Fruit fly (Drosophila melanogaster) whole organism, prepupa: ENCODE results near the gene CG42821.

Experiments used
- Blimp-1 ChIP-seq: fragments of 200-800 bp; sonication (Bioruptor generic); optimal IDR thresholded peaks from 3 replicates; lab custom pipeline; 2017; ENCODE audit warnings: missing biosample characterization, missing genetic modification characterization, mild to moderate bottlenecking, moderate library complexity, missing genetic modification reagents
- CG10631 ChIP-seq: fragments of 200-800 bp; sonication (Bioruptor generic); optimal IDR thresholded peaks from 2 replicates; lab custom pipeline; 2016; ENCODE audit warnings: missing biosample characterization, missing genetic modification characterization
- CG10669 ChIP-seq: fragments of 200-800 bp; sonication (Bioruptor generic); optimal IDR thresholded peaks from 3 replicates; lab custom pipeline; 2018; ENCODE audit warnings: missing biosample characterization, mild to moderate bottlenecking, missing genetic modification characterization, moderate library complexity
- CG11762 ChIP-seq: fragments of 200-800 bp; sonication (Bioruptor generic); optimal IDR thresholded peaks from 3 replicates; lab custom pipeline; 2016; ENCODE audit warnings: missing biosample characterization, missing genetic modification characterization; ENCODE audit not compliant: insufficient read depth
- CG11902 ChIP-seq: fragments of 200-800 bp; sonication (Bioruptor generic); optimal IDR thresholded peaks from 3 replicates; lab custom pipeline; 2016; ENCODE audit warnings: missing biosample characterization, missing genetic modification characterization
- CG15336 ChIP-seq: fragments of 200-800 bp; sonication (Bioruptor generic); IDR thresholded peaks from 2 replicates; pipeline ENCODE4 v1.3.6; 2022; ENCODE audit warnings: missing biosample characterization, missing genetic modification characterization
- CG1621 ChIP-seq: fragments of 200-800 bp; sonication (Bioruptor generic); optimal IDR thresholded peaks from 3 replicates; lab custom pipeline; 2018; ENCODE audit warnings: missing biosample characterization, mild to moderate bottlenecking, missing genetic modification characterization
- CG3032 ChIP-seq: fragments of 200-800 bp; optimal IDR thresholded peaks from 2 replicates; lab custom pipeline; 2019; ENCODE audit warnings: missing biosample characterization, mild to moderate bottlenecking, missing genetic modification characterization, moderate library complexity
- CG31627 ChIP-seq: fragments of 200-800 bp; sonication (Bioruptor generic); optimal IDR thresholded peaks from 3 replicates; lab custom pipeline; 2016; ENCODE audit warnings: missing biosample characterization, missing genetic modification characterization
- CG32006 ChIP-seq: fragments of 200-800 bp; sonication (Bioruptor generic); optimal IDR thresholded peaks from 3 replicates; lab custom pipeline; 2017; ENCODE audit warnings: missing biosample characterization, mild to moderate bottlenecking, missing genetic modification characterization
- CG34406 ChIP-seq: fragments of 200-800 bp; sonication (Bioruptor generic); optimal IDR thresholded peaks from 3 replicates; lab custom pipeline; 2016; ENCODE audit warnings: missing biosample characterization, missing genetic modification characterization
- CG3919 ChIP-seq: fragments of 200-800 bp; sonication (Bioruptor generic); optimal IDR thresholded peaks from 3 replicates; lab custom pipeline; 2016; ENCODE audit warnings: missing biosample characterization, missing genetic modification characterization
- CG4318 ChIP-seq: fragments of 200-800 bp; sonication (Bioruptor generic); optimal IDR thresholded peaks from 3 replicates; lab custom pipeline; 2017; ENCODE audit warnings: missing biosample characterization, mild to moderate bottlenecking, missing genetic modification characterization
- CG6276 ChIP-seq: fragments of 200-800 bp; sonication (Bioruptor generic); optimal IDR thresholded peaks from 2 replicates; lab custom pipeline; 2017; ENCODE audit warnings: missing biosample characterization, mild to moderate bottlenecking, missing genetic modification characterization
- CG6792 ChIP-seq: fragments of 200-800 bp; sonication (Bioruptor generic); optimal IDR thresholded peaks from 3 replicates; lab custom pipeline; 2016; ENCODE audit warnings: missing biosample characterization, missing genetic modification characterization
- CG6808 ChIP-seq: fragments of 200-800 bp; sonication (Bioruptor generic); optimal IDR thresholded peaks from 3 replicates; lab custom pipeline; 2017; ENCODE audit warnings: missing biosample characterization, missing genetic modification characterization, mild to moderate bottlenecking, moderate library complexity, missing genetic modification reagents
- CG6854 ChIP-seq: fragments of 200-800 bp; sonication (Bioruptor generic); optimal IDR thresholded peaks from 2 replicates; lab custom pipeline; 2017; ENCODE audit warnings: missing biosample characterization, mild to moderate bottlenecking, missing genetic modification characterization
- CG7368 ChIP-seq: fragments of 200-800 bp; sonication (Bioruptor generic); optimal IDR thresholded peaks from 3 replicates; lab custom pipeline; 2016; ENCODE audit warnings: missing biosample characterization, missing genetic modification characterization
- CG8119 ChIP-seq: fragments of 200-800 bp; sonication (Bioruptor generic); IDR thresholded peaks from 3 replicates; pipeline ENCODE4 v1.3.6; 2022; ENCODE audit warnings: missing biosample characterization, missing genetic modification characterization
- CG8319 ChIP-seq: fragments of 200-800 bp; sonication (Bioruptor generic); optimal IDR thresholded peaks from 3 replicates; lab custom pipeline; 2016; ENCODE audit warnings: missing biosample characterization, missing genetic modification characterization
- CG8632 ChIP-seq: fragments of 200-800 bp; sonication (Bioruptor generic); optimal IDR thresholded peaks from 3 replicates; lab custom pipeline; 2016; ENCODE audit warnings: missing biosample characterization, missing genetic modification characterization
- Eip75B ChIP-seq: fragments of 200-800 bp; sonication (Bioruptor generic); optimal IDR thresholded peaks from 3 replicates; lab custom pipeline; 2016; ENCODE audit warnings: missing biosample characterization, missing genetic modification characterization
- Ets21C ChIP-seq: fragments of 200-800 bp; sonication (Bioruptor generic); optimal IDR thresholded peaks from 3 replicates; lab custom pipeline; 2016; ENCODE audit warnings: missing biosample characterization, missing genetic modification characterization
- Ets96B ChIP-seq: fragments of 200-800 bp; optimal IDR thresholded peaks from 2 replicates; lab custom pipeline; 2019; ENCODE audit warnings: missing biosample characterization, mild to moderate bottlenecking, missing genetic modification characterization, moderate library complexity
- Hr38 ChIP-seq: sonication (Bioruptor generic); optimal IDR thresholded peaks from 2 replicates; lab custom pipeline; 2016; ENCODE audit warnings: missing biosample characterization, missing genetic modification characterization
- Hr39 ChIP-seq: fragments of 200-800 bp; sonication (Bioruptor generic); optimal IDR thresholded peaks from 2 replicates; lab custom pipeline; 2016; ENCODE audit warnings: missing biosample characterization, missing genetic modification characterization
- Hr4 ChIP-seq: fragments of 200-800 bp; sonication (Bioruptor generic); optimal IDR thresholded peaks from 3 replicates; lab custom pipeline; 2016; ENCODE audit warnings: missing biosample characterization, missing genetic modification characterization
- Lpt ChIP-seq: fragments of 200-800 bp; sonication (Bioruptor generic); optimal IDR thresholded peaks from 3 replicates; lab custom pipeline; 2016; ENCODE audit warnings: missing biosample characterization, missing genetic modification characterization
- Met ChIP-seq: fragments of 200-800 bp; sonication (Bioruptor generic); optimal IDR thresholded peaks from 3 replicates; lab custom pipeline; 2016; ENCODE audit warnings: missing biosample characterization, missing genetic modification characterization
- OdsH ChIP-seq: fragments of 200-800 bp; sonication (Bioruptor generic); optimal IDR thresholded peaks from 3 replicates; lab custom pipeline; 2016; ENCODE audit warnings: missing biosample characterization, missing genetic modification characterization
- Sox14 ChIP-seq: fragments of 200-800 bp; sonication (Bioruptor generic); optimal IDR thresholded peaks from 3 replicates; lab custom pipeline; 2016; ENCODE audit warnings: missing biosample characterization, missing genetic modification characterization
- acj6 ChIP-seq: fragments of 200-800 bp; sonication (Bioruptor generic); optimal IDR thresholded peaks from 3 replicates; lab custom pipeline; 2016; ENCODE audit warnings: missing biosample characterization, missing genetic modification characterization
- dac ChIP-seq: fragments of 200-800 bp; sonication (Bioruptor generic); optimal IDR thresholded peaks from 2 replicates; lab custom pipeline; 2017; ENCODE audit warnings: missing biosample characterization, mild to moderate bottlenecking, missing genetic modification characterization
- dsx ChIP-seq: fragments of 200-800 bp; optimal IDR thresholded peaks from 3 replicates; lab custom pipeline; 2019; ENCODE audit warnings: missing biosample characterization, mild to moderate bottlenecking, missing genetic modification characterization, moderate library complexity; ENCODE audit not compliant: poor library complexity, severe bottlenecking
- esn ChIP-seq: fragments of 200-800 bp; sonication (Bioruptor generic); optimal IDR thresholded peaks from 2 replicates; lab custom pipeline; 2016; ENCODE audit warnings: missing biosample characterization, mild to moderate bottlenecking, missing genetic modification characterization, moderate library complexity
- fd59A ChIP-seq: fragments of 200-800 bp; sonication (Bioruptor generic); optimal IDR thresholded peaks from 2 replicates; lab custom pipeline; 2017; ENCODE audit warnings: missing biosample characterization, mild to moderate bottlenecking, missing genetic modification characterization, missing genetic modification reagents
- fd85E ChIP-seq: fragments of 200-800 bp; sonication (Bioruptor generic); optimal IDR thresholded peaks from 3 replicates; lab custom pipeline; 2016; ENCODE audit warnings: missing biosample characterization, missing genetic modification characterization
- fkh ChIP-seq: fragments of 200-800 bp; sonication (Bioruptor generic); optimal IDR thresholded peaks from 3 replicates; lab custom pipeline; 2017; ENCODE audit warnings: missing biosample characterization, mild to moderate bottlenecking, missing genetic modification characterization, moderate library complexity
- lz ChIP-seq: fragments of 200-800 bp; sonication (Bioruptor generic); optimal IDR thresholded peaks from 3 replicates; lab custom pipeline; 2016; ENCODE audit warnings: missing biosample characterization, missing genetic modification characterization
- net ChIP-seq: fragments of 200-800 bp; sonication (Bioruptor generic); optimal IDR thresholded peaks from 3 replicates; lab custom pipeline; 2016; ENCODE audit warnings: missing biosample characterization, missing genetic modification characterization
- pdm3 ChIP-seq: fragments of 200-800 bp; sonication (Bioruptor generic); optimal IDR thresholded peaks from 3 replicates; lab custom pipeline; 2016; ENCODE audit warnings: missing biosample characterization, missing genetic modification characterization
- salr ChIP-seq, 2 experiments: fragments of 200-800 bp; sonication (Bioruptor generic); optimal IDR thresholded peaks; 3 replicates each; lab custom pipeline; 2016 to 2018; ENCODE audit warnings: missing biosample characterization in 2 of 2, missing genetic modification characterization in 2 of 2, mild to moderate bottlenecking in 1 of 2
- spab ChIP-seq: fragments of 200-800 bp; sonication (Bioruptor generic); optimal IDR thresholded peaks from 2 replicates; lab custom pipeline; 2017; ENCODE audit warnings: missing biosample characterization, mild to moderate bottlenecking, missing genetic modification characterization, missing genetic modification reagents
- ss ChIP-seq, 2 experiments: fragments of 200-800 bp; sonication (Bioruptor generic); optimal IDR thresholded peaks; 2 replicates in 1 of 2; 3 replicates in 1 of 2; lab custom pipeline; 2017 to 2018; ENCODE audit warnings: mild to moderate bottlenecking in 2 of 2, missing biosample characterization in 2 of 2, missing genetic modification characterization in 2 of 2, moderate library complexity in 1 of 2
- svp ChIP-seq: fragments of 200-800 bp; sonication (Bioruptor generic); peaks from one replicate; lab custom pipeline; 2016; ENCODE audit warnings: missing biosample characterization, missing genetic modification characterization
- topi ChIP-seq: fragments of 200-800 bp; sonication (Bioruptor generic); optimal IDR thresholded peaks from 3 replicates; lab custom pipeline; 2016; ENCODE audit warnings: missing biosample characterization, missing genetic modification characterization
- vri ChIP-seq: fragments of 200-800 bp; sonication (Bioruptor generic); optimal IDR thresholded peaks from 3 replicates; lab custom pipeline; 2016; ENCODE audit warnings: missing biosample characterization, mild to moderate bottlenecking, missing genetic modification characterization

Gene CG42821

dm6 chr3R:17400675-17401118 is 12.2 kb upstream of the CG42821 start (continued):
- TF ChIP-seq CG7368 (GFP tag; lab: Kevin White, UChicago) (peak; percentile 56), CG32006 (GFP tag; lab: Kevin White, UChicago) (peak; percentile 69), CG10669 (peak; percentile 78), OdsH (GFP tag; lab: Kevin White, UChicago) (peak; percentile 55), CG11762 (GFP tag; lab: Kevin White, UChicago) (peak; percentile 77), CG34406 (GFP tag; lab: Kevin White, UChicago) (peak; percentile 36), CG31627 (GFP tag; lab: Kevin White, UChicago) (peak; percentile 49), Blimp-1 (GFP tag; lab: Kevin White, UChicago) (peak; percentile 31), CG4318 (peak; percentile 31), Ets96B (tag; lab: Kevin White, UChicago) (peak; percentile 75), Sox14 (GFP tag; lab: Kevin White, UChicago) (peak; percentile 39), pdm3 (GFP tag; lab: Kevin White, UChicago) (peak; percentile 59), CG3032 (tag; lab: Kevin White, UChicago) (peak; percentile 39), ss (GFP tag; optimal IDR thresholded peaks at IDR 0.05; lab: Kevin White, UChicago) (peak; percentile 44 to 67), esn (GFP tag; lab: Kevin White, UChicago) (peak; percentile 72), Hr39 (GFP tag; lab: Kevin White, UChicago) (peak; percentile 50), Met (GFP tag; lab: Kevin White, UChicago) (peak; percentile 57), fd59A (GFP tag; lab: Kevin White, UChicago) (no peak), Hr4 (peak; percentile 65), CG11902 (GFP tag; lab: Kevin White, UChicago) (peak; percentile 73), CG6808 (GFP tag; lab: Kevin White, UChicago) (peak; percentile 58), CG10631 (GFP tag; lab: Kevin White, UChicago) (peak; percentile 63), topi (GFP tag; lab: Kevin White, UChicago) (peak; percentile 84), Lpt (GFP tag; lab: Kevin White, UChicago) (peak; percentile 70), spab (peak; percentile 64), CG6276 (GFP tag; lab: Kevin White, UChicago) (peak; percentile 67), vri (GFP tag; lab: Kevin White, UChicago) (no peak), CG8319 (GFP tag; lab: Kevin White, UChicago) (no peak), CG6792 (peak; percentile 64)

dm6 chr3R:17401289-17401752 is 11.6 kb upstream of the CG42821 start:
- TF ChIP-seq CG6792 = no peak
- TF ChIP-seq CG11902 (GFP tag; lab: Kevin White, UChicago) = no peak
- peak; percentile 22 for TF ChIP-seq Eip75B
- peak; percentile 41 for TF ChIP-seq Met (GFP tag; lab: Kevin White, UChicago)
- TF ChIP-seq lz (GFP tag; lab: Kevin White, UChicago) = peak; percentile 53
- TF ChIP-seq vri (GFP tag; lab: Kevin White, UChicago) = peak; percentile 92
- TF ChIP-seq CG6854 (GFP tag; lab: Kevin White, UChicago) = no peak
- TF ChIP-seq Hr38 = no peak
- TF ChIP-seq OdsH (GFP tag; lab: Kevin White, UChicago) = peak; percentile 45
- TF ChIP-seq dac (GFP tag; lab: Kevin White, UChicago) = no peak
- no peak for TF ChIP-seq spab
- no peak for TF ChIP-seq fd85E
- peak; percentile 51 for TF ChIP-seq Hr39 (GFP tag; lab: Kevin White, UChicago)
- TF ChIP-seq CG8319 (GFP tag; lab: Kevin White, UChicago) = no peak
- no peak for TF ChIP-seq CG1621
- TF ChIP-seq net = no peak
- peak; percentile 67 for TF ChIP-seq fkh (GFP tag; lab: Kevin White, UChicago)
- no peak for TF ChIP-seq CG8632 (GFP tag; lab: Kevin White, UChicago)
- no peak for TF ChIP-seq Blimp-1 (GFP tag; lab: Kevin White, UChicago)
- TF ChIP-seq dsx (GFP tag; lab: Kevin White, UChicago) = no peak
- peak; percentile 60 for TF ChIP-seq pdm3 (GFP tag; lab: Kevin White, UChicago)
- peak; percentile 24 for TF ChIP-seq CG3032 (tag; lab: Kevin White, UChicago)
- TF ChIP-seq CG10669 = no peak
- peak; percentile 53 for TF ChIP-seq CG15336
- no peak for TF ChIP-seq salr (GFP tag; optimal IDR thresholded peaks at IDR 0.05; lab: Kevin White, UChicago)
- TF ChIP-seq CG4318 = no peak
- TF ChIP-seq CG3919 (GFP tag; lab: Kevin White, UChicago) = no peak
- peak; percentile 23 for TF ChIP-seq acj6
- peak; percentile 20 for TF ChIP-seq Ets21C (GFP tag; lab: Kevin White, UChicago)
- no peak for TF ChIP-seq CG8119 (GFP tag; lab: Robert Waterston, UW)
- TF ChIP-seq fd59A (GFP tag; lab: Kevin White, UChicago) = no peak
- no peak for TF ChIP-seq svp (GFP tag; lab: Kevin White, UChicago)
